Worm (Caenorhabditis elegans) whole organism, L4/young adult: ENCODE results near the gene Y57G7A.5.

Experiments used
- W03F9.2 ChIP-seq: fragments of 150-350 bp; optimal IDR thresholded peaks from 2 replicates; lab custom pipeline; 2014; ENCODE audit warnings: missing biosample characterization, missing genetic modification characterization
- dao-5 ChIP-seq: sonication (generic microtip); optimal IDR thresholded peaks from 2 replicates; lab custom pipeline; 2016; ENCODE audit warnings: missing genotype, missing genetic modification characterization, moderate library complexity, missing compliant biosample characterization
- him-1 ChIP-seq: sonication (generic microtip); optimal IDR thresholded peaks from 2 replicates; lab custom pipeline; 2016; ENCODE audit warnings: missing genotype, missing genetic modification reagents, missing genetic modification characterization, missing compliant biosample characterization

ce11 chrII:1241176-1241730, 34.1 kb downstream of the Y57G7A.5 start:
- TF ChIP-seq him-1 (tag; lab: Kevin White, UChicago) (no peak), dao-5 (tag; lab: Kevin White, UChicago) (no peak), W03F9.2 (tag; lab: Kevin White, UChicago) (no peak)
